Worm (Caenorhabditis elegans): ENCODE data around the gene fut-4.
"Not testable (repeated sequence)": the region's sequence is repeated elsewhere in the genome, so short reads cannot be mapped to it uniquely, and the experiment has no call there.

The fut-4 gene

ce11 chrII:2845674-2846073 lies 23.3 kb upstream of the fut-4 start:
- TF ChIP-seq unc-86 (tag; optimal IDR thresholded peaks at IDR 0.05) = no peak
- TF ChIP-seq C16A3.4 (tag; optimal IDR thresholded peaks at IDR 0.05) = no peak
- no peak for TF ChIP-seq elt-3 (tag; optimal IDR thresholded peaks at IDR 0.05)
- TF ChIP-seq mef-2 (tag; optimal IDR thresholded peaks at IDR 0.05) = no peak
- no peak for TF ChIP-seq unc-62 (GFP tag; optimal IDR thresholded peaks at IDR 0.05)
- TF ChIP-seq ceh-63 (GFP tag; optimal IDR thresholded peaks at IDR 0.05) = no peak
- TF ChIP-seq lin-39 (tag; optimal IDR thresholded peaks at IDR 0.05) = no peak
- no peak for TF ChIP-seq pag-3 (tag; optimal IDR thresholded peaks at IDR 0.05; ENCODE audit: borderline replicate concordance, insufficient read depth)
- TF ChIP-seq nhr-237 (tag; optimal IDR thresholded peaks at IDR 0.05) = no peak

DNA sequence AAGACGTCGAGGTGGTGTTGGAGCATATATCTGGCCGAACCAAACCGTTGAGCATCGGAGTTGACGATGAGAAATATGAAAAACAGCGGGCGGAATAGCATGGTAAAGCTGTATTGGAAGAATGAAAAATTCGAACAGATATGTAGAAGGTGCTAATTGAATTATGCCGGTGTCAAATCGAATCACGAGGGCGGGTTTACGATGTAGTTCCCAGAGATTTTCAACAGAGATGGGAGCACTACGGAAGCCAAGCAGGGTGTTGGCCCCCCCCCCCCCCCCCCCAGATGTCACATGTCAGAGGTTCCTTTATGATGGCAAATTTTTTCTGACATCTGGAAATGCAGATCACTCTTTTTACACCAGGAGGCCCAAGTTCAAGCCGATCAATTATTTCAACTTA lies 20.8 kb upstream of the fut-4 start, which contains the start of gene Y110A2AL.7:
Y110A2AL.7 (minus strand) TSS at position 101 of the 400 bp plus-strand sequence.
- no peak for TF ChIP-seq lin-35 (GFP tag; optimal IDR thresholded peaks at IDR 0.05)
- TF ChIP-seq mdl-1 (tag; optimal IDR thresholded peaks at IDR 0.05) = no peak
- no peak for TF ChIP-seq ceh-63 (GFP tag; optimal IDR thresholded peaks at IDR 0.05)
- TF ChIP-seq lir-3 (tag; optimal IDR thresholded peaks at IDR 0.05; ENCODE audit: poor library complexity) = no peak
- TF ChIP-seq dpl-1 (GFP tag; optimal IDR thresholded peaks at IDR 0.05) = no peak
- no peak for TF ChIP-seq xbp-1 (tag; optimal IDR thresholded peaks at IDR 0.05)
- TF ChIP-seq unc-30 (tag; optimal IDR thresholded peaks at IDR 0.05) = no peak
- no peak for TF ChIP-seq jun-1 (tag; optimal IDR thresholded peaks at IDR 0.05)
- no peak for TF ChIP-seq rnt-1 (tag; optimal IDR thresholded peaks at IDR 0.05)
- no peak for TF ChIP-seq vab-15 (tag; optimal IDR thresholded peaks at IDR 0.05)
- no peak for TF ChIP-seq pax-3 (tag; optimal IDR thresholded peaks at IDR 0.05)

- TF ChIP-seq hpl-2 (GFP tag; optimal IDR thresholded peaks at IDR 0.05) (no peak), fos-1 (tag; optimal IDR thresholded peaks at IDR 0.05) (no peak), blmp-1 (tag; optimal IDR thresholded peaks at IDR 0.05) (no peak), pqm-1 (tag; optimal IDR thresholded peaks at IDR 0.05) (no peak), ama-1 (optimal IDR thresholded peaks at IDR 0.05) (no peak), nhr-71 (tag; optimal IDR thresholded peaks at IDR 0.05) (no peak), nhr-84 (tag; optimal IDR thresholded peaks at IDR 0.05) (no peak), sox-4 (tag; optimal IDR thresholded peaks at IDR 0.05) (no peak), lsy-2 (tag; optimal IDR thresholded peaks at IDR 0.05) (no peak), C04F5.9 (tag; optimal IDR thresholded peaks at IDR 0.05) (no peak), grh-1 (GFP tag; IDR thresholded peaks at IDR 0.05) (no peak), nhr-20 (tag; optimal IDR thresholded peaks at IDR 0.05) (no peak), nhr-76 (tag; optimal IDR thresholded peaks at IDR 0.05) (no peak), Y116A8C.19 (tag; optimal IDR thresholded peaks at IDR 0.05; ENCODE audit: borderline replicate concordance) (no peak), nhr-77 (tag; optimal IDR thresholded peaks at IDR 0.05) (no peak), ceh-90 (tag; optimal IDR thresholded peaks at IDR 0.05) (no peak), C34B4.2 (tag; optimal IDR thresholded peaks at IDR 0.05) (no peak), unc-62 (GFP tag; optimal IDR thresholded peaks at IDR 0.05) (no peak), snu-23 (GFP tag; optimal IDR thresholded peaks at IDR 0.05) (no peak)
Observed at ce11 chrII:2841529-2841928, 19.2 kb upstream of the fut-4 start, which contains the start of gene Y110A2AL.6. Gene Y110A2AL.6, minus strand, starts transcription at chrII:2841629.

DNA sequence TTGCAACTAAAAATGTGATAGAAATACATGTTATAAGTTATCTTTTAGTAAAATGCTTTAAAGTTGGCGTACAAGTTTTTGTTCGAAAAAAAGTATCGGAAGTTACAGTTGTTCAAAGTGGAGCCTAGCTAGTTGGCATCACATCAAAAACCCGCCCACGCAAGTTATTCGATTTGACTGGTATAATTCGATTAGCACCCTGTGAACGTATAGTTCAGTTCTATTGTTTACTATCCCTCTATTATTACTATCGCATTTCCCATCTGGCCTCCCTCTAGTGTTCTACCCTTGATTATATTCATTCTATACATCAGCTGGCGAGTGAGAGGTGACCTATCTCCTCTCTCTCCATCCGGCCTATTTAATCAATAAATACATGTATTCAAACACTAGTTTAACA lies 16.7 kb upstream of the fut-4 start, which contains the start of gene Y110A2AL.4:
Y110A2AL.4 (plus strand) TSS at position 301 of the 400 bp plus-strand sequence.
- TF ChIP-seq vab-15, aha-1, hlh-4 (tag; optimal IDR thresholded peaks at IDR 0.05): not testable (repeated sequence)
